Fruit fly (Drosophila melanogaster) whole organism, pupa: Measurements from ENCODE around the gene flip.

Experiments
- CG10348 ChIP-seq: fragments of 200-800 bp; sonication (Bioruptor generic); IDR thresholded peaks from 2 replicates; pipeline ENCODE4 v1.3.6; 2022; ENCODE audit warnings: missing biosample characterization, missing genetic modification characterization
- CG12605 ChIP-seq: fragments of 200-800 bp; sonication (Bioruptor generic); IDR thresholded peaks from 2 replicates; pipeline ENCODE4 v1.3.6; 2022; ENCODE audit warnings: missing biosample characterization, missing genetic modification characterization
- CG13204 ChIP-seq: fragments of 200-800 bp; sonication (Bioruptor generic); optimal IDR thresholded peaks from 2 replicates; lab custom pipeline; 2018; ENCODE audit warnings: missing biosample characterization, mild to moderate bottlenecking, missing genetic modification characterization, moderate library complexity
- CG14655 ChIP-seq: fragments of 200-800 bp; sonication (Bioruptor generic); optimal IDR thresholded peaks from 3 replicates; lab custom pipeline; 2017; ENCODE audit warnings: mild to moderate bottlenecking, missing biosample characterization, missing genetic modification reagents, missing genetic modification characterization
- CG15710 ChIP-seq: fragments of 200-800 bp; sonication (Bioruptor generic); optimal IDR thresholded peaks from 2 replicates; lab custom pipeline; 2018; ENCODE audit warnings: missing biosample characterization, mild to moderate bottlenecking, missing genetic modification characterization, moderate library complexity
- CG17806 ChIP-seq: fragments of 200-800 bp; sonication (Bioruptor generic); optimal IDR thresholded peaks from 2 replicates; lab custom pipeline; 2018; ENCODE audit warnings: missing biosample characterization, mild to moderate bottlenecking, missing genetic modification characterization, moderate library complexity
- CG32121 ChIP-seq: fragments of 200-800 bp; sonication (Bioruptor generic); IDR thresholded peaks from 2 replicates; pipeline ENCODE4 v1.3.6; 2022; ENCODE audit warnings: missing biosample characterization, missing genetic modification characterization
- CG34367 ChIP-seq: fragments of 200-800 bp; sonication (Bioruptor generic); optimal IDR thresholded peaks from 2 replicates; lab custom pipeline; 2018; ENCODE audit warnings: missing biosample characterization, mild to moderate bottlenecking, missing genetic modification characterization
- CG4496 ChIP-seq: fragments of 200-800 bp; sonication (Bioruptor generic); IDR thresholded peaks from 3 replicates; pipeline ENCODE4 v1.3.6; 2022; ENCODE audit warnings: missing biosample characterization, missing genetic modification characterization
- CG8159 ChIP-seq: fragments of 200-800 bp; sonication (Bioruptor generic); optimal IDR thresholded peaks from 3 replicates; lab custom pipeline; 2018; ENCODE audit warnings: missing biosample characterization, mild to moderate bottlenecking, missing genetic modification characterization, moderate library complexity
- CG8301 ChIP-seq: fragments of 200-800 bp; sonication (Bioruptor generic); optimal IDR thresholded peaks from 2 replicates; lab custom pipeline; 2018; ENCODE audit warnings: missing biosample characterization, mild to moderate bottlenecking, missing genetic modification characterization
- CG9948 ChIP-seq: fragments of 200-800 bp; sonication (Bioruptor generic); optimal IDR thresholded peaks from 2 replicates; lab custom pipeline; 2018; ENCODE audit warnings: missing biosample characterization, mild to moderate bottlenecking, missing genetic modification characterization, moderate library complexity
- D1 ChIP-seq: fragments of 200-800 bp; sonication (Bioruptor generic); optimal IDR thresholded peaks from 2 replicates; lab custom pipeline; 2018; ENCODE audit warnings: missing biosample characterization, mild to moderate bottlenecking, missing genetic modification characterization, moderate library complexity
- EcR ChIP-seq: fragments of 200-800 bp; sonication (Bioruptor generic); optimal IDR thresholded peaks from 3 replicates; lab custom pipeline; 2019; ENCODE audit warnings: missing biosample characterization, missing genetic modification characterization, mild to moderate bottlenecking, moderate library complexity, missing genetic modification reagents
- Ets98B ChIP-seq: fragments of 200-800 bp; sonication (Bioruptor generic); IDR thresholded peaks from 2 replicates; pipeline ENCODE4 v1.3.6; 2022; ENCODE audit warnings: missing biosample characterization, missing genetic modification characterization
- Pif1A ChIP-seq: fragments of 200-800 bp; sonication (Bioruptor generic); optimal IDR thresholded peaks from 3 replicates; lab custom pipeline; 2016; ENCODE audit warnings: missing biosample characterization, missing genetic modification characterization
- Pif1B ChIP-seq: fragments of 200-800 bp; sonication (Bioruptor generic); optimal IDR thresholded peaks from 3 replicates; lab custom pipeline; 2016; ENCODE audit warnings: missing biosample characterization, missing genetic modification characterization
- Snoo ChIP-seq: fragments of 200-800 bp; sonication (Bioruptor generic); optimal IDR thresholded peaks from 3 replicates; lab custom pipeline; 2017; ENCODE audit warnings: missing biosample characterization, mild to moderate bottlenecking, missing genetic modification characterization, inconsistent platforms
- fd96Ca ChIP-seq: fragments of 200-800 bp; sonication (Bioruptor generic); IDR thresholded peaks from 3 replicates; pipeline ENCODE4 v1.3.6; 2022; ENCODE audit warnings: missing biosample characterization, missing genetic modification characterization
- gl ChIP-seq: fragments of 200-800 bp; sonication (Bioruptor generic); optimal IDR thresholded peaks from 2 replicates; lab custom pipeline; 2018; ENCODE audit warnings: missing biosample characterization, mild to moderate bottlenecking, missing genetic modification characterization
- rn ChIP-seq: fragments of 200-800 bp; sonication (Bioruptor generic); IDR thresholded peaks from 2 replicates; pipeline ENCODE4 v1.3.6; 2022; ENCODE audit warnings: missing biosample characterization, missing genetic modification characterization

The flip gene

DNA sequence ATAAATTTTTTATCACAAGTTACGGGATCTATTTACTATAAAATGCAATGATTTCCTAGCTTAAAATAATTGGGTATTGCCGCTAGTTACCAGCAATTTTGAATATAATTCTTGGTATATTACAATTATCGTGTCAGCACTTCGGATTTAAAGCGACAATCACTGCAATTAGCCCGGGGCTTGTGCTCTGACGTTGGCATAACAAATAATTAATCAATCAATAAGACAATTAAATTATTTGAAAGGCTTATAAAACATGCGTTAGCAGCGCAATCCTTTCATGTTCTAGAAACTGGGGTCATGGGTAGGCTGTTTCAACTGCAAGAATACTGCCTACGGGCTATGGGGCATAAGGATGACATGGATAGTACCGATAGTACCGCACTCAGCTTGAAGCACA lies 21.1 kb downstream of the flip start, which contains the start of gene Or82a:
Or82a (plus strand) TSS at position 301 of the 400 bp plus-strand sequence.
- no peak for TF ChIP-seq CG4496 (GFP tag; lab: Robert Waterston, UW)
- TF ChIP-seq Snoo (tag; lab: Kevin White, UChicago): no peak
- TF ChIP-seq D1 (tag; lab: Kevin White, UChicago): no peak
- TF ChIP-seq Pif1A: no peak

- no peak for TF ChIP-seq CG34367 (tag; lab: Kevin White, UChicago)
- no peak for TF ChIP-seq EcR (GFP tag; lab: Kevin White, UChicago)
- no peak for TF ChIP-seq CG8301 (tag; lab: Kevin White, UChicago)
- TF ChIP-seq rn (GFP tag; lab: Robert Waterston, UW): no peak
- TF ChIP-seq CG32121 (GFP tag; lab: Robert Waterston, UW): no peak
- no peak for TF ChIP-seq CG12605
- no peak for TF ChIP-seq Ets98B
- TF ChIP-seq CG17806: no peak
- no peak for TF ChIP-seq CG15710 (tag; lab: Kevin White, UChicago)
- no peak for TF ChIP-seq CG13204 (GFP tag; lab: Kevin White, UChicago)
Observed at dm6 chr3R:4254408-4254807, 23.3 kb downstream of the flip start, which contains the start of gene TwdlV. TwdlV (plus strand) TSS chr3R:4254708.

dm6 chr3R:4252943-4253342 lies 24.8 kb downstream of the flip start, which contains the start of gene CG14644:
CG14644 (minus strand) TSS chr3R:4253043.
- TF ChIP-seq CG34367 (tag; lab: Kevin White, UChicago) (no peak), D1 (tag; lab: Kevin White, UChicago) (no peak), CG14655 (no peak)
- TF ChIP-seq, all 21 proteins: peak for 0

- TF ChIP-seq CG15710 (tag; lab: Kevin White, UChicago): no peak
- TF ChIP-seq gl (tag; lab: Kevin White, UChicago): no peak
- no peak for TF ChIP-seq CG32121 (GFP tag; lab: Robert Waterston, UW)
- TF ChIP-seq rn (GFP tag; lab: Robert Waterston, UW): no peak
- TF ChIP-seq CG9948 (tag; lab: Kevin White, UChicago): no peak
- no peak for TF ChIP-seq CG17806
- TF ChIP-seq CG12605: no peak
- TF ChIP-seq CG8301 (tag; lab: Kevin White, UChicago): no peak
- TF ChIP-seq fd96Ca (GFP tag; lab: Robert Waterston, UW): no peak
- no peak for TF ChIP-seq CG10348
- TF ChIP-seq CG8159: no peak
Observed at dm6 chr3R:4251241-4251640, 26.5 kb downstream of the flip start, which contains the start of gene TwdlG. TwdlG (minus strand) TSS chr3R:4251341.

DNA sequence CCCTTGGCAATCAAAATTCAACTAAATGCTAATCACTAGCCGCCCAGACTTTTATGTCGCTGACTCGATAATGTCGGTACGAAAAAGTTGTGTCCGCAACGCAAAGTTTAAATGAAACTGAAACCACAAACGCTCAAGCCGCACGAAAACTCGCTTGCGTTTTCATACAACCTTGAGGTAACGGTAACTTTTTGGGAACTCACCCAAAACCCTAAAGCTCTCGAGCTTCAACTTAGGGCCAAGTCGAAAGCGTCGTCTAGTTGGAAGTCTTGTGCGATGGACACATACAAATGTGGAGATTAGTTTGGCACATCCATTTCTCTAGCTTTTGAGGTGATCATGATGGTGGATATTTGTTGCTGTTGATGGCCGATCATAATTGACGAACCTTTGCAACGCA lies 27.8 kb downstream of the flip start:
- TF ChIP-seq CG12605 (no peak), CG17806 (no peak), Snoo (tag; lab: Kevin White, UChicago) (no peak), rn (GFP tag; lab: Robert Waterston, UW) (no peak), fd96Ca (GFP tag; lab: Robert Waterston, UW) (no peak), EcR (GFP tag; lab: Kevin White, UChicago) (no peak), CG15710 (tag; lab: Kevin White, UChicago) (no peak), CG8159 (no peak), D1 (tag; lab: Kevin White, UChicago) (no peak), Pif1B (GFP tag; lab: Kevin White, UChicago) (no peak), CG34367 (tag; lab: Kevin White, UChicago) (no peak), CG8301 (tag; lab: Kevin White, UChicago) (no peak), Ets98B (no peak), gl (tag; lab: Kevin White, UChicago) (no peak), CG14655 (no peak), Pif1A (no peak), CG9948 (tag; lab: Kevin White, UChicago) (no peak), CG32121 (GFP tag; lab: Robert Waterston, UW) (no peak), CG13204 (GFP tag; lab: Kevin White, UChicago) (no peak), CG10348 (no peak)

- TF ChIP-seq Pif1B (GFP tag; lab: Kevin White, UChicago): no peak
- TF ChIP-seq CG12605: no peak
- TF ChIP-seq CG14655: no peak
- no peak for TF ChIP-seq CG34367 (tag; lab: Kevin White, UChicago)
- no peak for TF ChIP-seq Pif1A
- no peak for TF ChIP-seq Ets98B
- no peak for TF ChIP-seq EcR (GFP tag; lab: Kevin White, UChicago)
- TF ChIP-seq D1 (tag; lab: Kevin White, UChicago): no peak
- no peak for TF ChIP-seq CG17806
- TF ChIP-seq CG10348: no peak
- TF ChIP-seq CG8301 (tag; lab: Kevin White, UChicago): no peak
- no peak for TF ChIP-seq CG13204 (GFP tag; lab: Kevin White, UChicago)
- TF ChIP-seq rn (GFP tag; lab: Robert Waterston, UW): no peak
Observed at dm6 chr3R:4246578-4247070, 31.1 kb downstream of the flip start, which contains the start of gene TwdlF. TwdlF (plus strand) TSS chr3R:4247020.
